Fruit fly (Drosophila melanogaster): Measurements from ENCODE around the gene Nup107.

The Nup107 gene

dm6 chr2L:10759624-10760023 lies 23.8 kb upstream of the Nup107 start (continued):
- TF ChIP-seq dsx (GFP tag; optimal IDR thresholded peaks at IDR 0.05; ENCODE audit: poor library complexity, severe bottlenecking) (peak; percentile 11), lz (GFP tag; optimal IDR thresholded peaks at IDR 0.05) (peak; percentile 49), topi (GFP tag; optimal IDR thresholded peaks at IDR 0.05) (peak; percentile 45), CG1621 (tag; optimal IDR thresholded peaks at IDR 0.05) (peak; percentile 32), CG16779 (tag; optimal IDR thresholded peaks at IDR 0.05) (no peak), CG31627 (GFP tag; optimal IDR thresholded peaks at IDR 0.05) (peak; percentile 51), CG8119 (GFP tag; IDR thresholded peaks at IDR 0.05) (no peak)

- peak; percentile 29 for TF ChIP-seq Eip78C (GFP tag)
- no peak for TF ChIP-seq Hr38 (GFP tag; optimal IDR thresholded peaks at IDR 0.05)
- peak; percentile 33 for TF ChIP-seq dsx (GFP tag; optimal IDR thresholded peaks at IDR 0.05; ENCODE audit: poor library complexity, severe bottlenecking)
Measured at dm6 chr2L:10757038-10757685, 21.3 kb upstream of the Nup107 start.

dm6 chr2L:10756049-10756448 lies 20.2 kb upstream of the Nup107 start, which contains the start of gene CG17124:
Gene CG17124, minus strand, starts transcription at chr2L:10756325.
- TF ChIP-seq esn (GFP tag; optimal IDR thresholded peaks at IDR 0.05), result peak; percentile 37
- no peak for TF ChIP-seq cyc (GFP tag; optimal IDR thresholded peaks at IDR 0.05)
- TF ChIP-seq CG34406 (GFP tag; optimal IDR thresholded peaks at IDR 0.05), result no peak
- no peak for TF ChIP-seq CG10631 (GFP tag; optimal IDR thresholded peaks at IDR 0.05)
- TF ChIP-seq CG11762 (GFP tag; optimal IDR thresholded peaks at IDR 0.05; ENCODE audit: insufficient read depth), result no peak
- no peak for TF ChIP-seq CG31627 (GFP tag; optimal IDR thresholded peaks at IDR 0.05)
- no peak for TF ChIP-seq lz (GFP tag; optimal IDR thresholded peaks at IDR 0.05)
- peak; percentile 53 for TF ChIP-seq CG9139 (GFP tag; optimal IDR thresholded peaks at IDR 0.05)
- TF ChIP-seq CG15336 (GFP tag; IDR thresholded peaks at IDR 0.05), result 0 out of 2 replicates have a peak, but pooled peaks have one; percentile 32
- no peak for TF ChIP-seq OdsH (GFP tag; optimal IDR thresholded peaks at IDR 0.05)
- peak; percentile 91 for TF ChIP-seq fkh (GFP tag; optimal IDR thresholded peaks at IDR 0.05)
- no peak for TF ChIP-seq pdm3 (GFP tag; optimal IDR thresholded peaks at IDR 0.05)
- no peak for TF ChIP-seq Met (GFP tag; optimal IDR thresholded peaks at IDR 0.05)
- peak; percentile 64; the same call in 2 of the 3 replicates for TF ChIP-seq CG6163 (GFP tag; IDR thresholded peaks at IDR 0.05)
- no peak for TF ChIP-seq Eip93F (GFP tag; optimal IDR thresholded peaks at IDR 0.05)
- TF ChIP-seq CG6276 (GFP tag; optimal IDR thresholded peaks at IDR 0.05), result peak; percentile 29
- TF ChIP-seq eg (GFP tag; IDR thresholded peaks at IDR 0.05), result peak; percentile 74; the same call in 2 of the 3 replicates
- no peak for TF ChIP-seq Hr39 (GFP tag; optimal IDR thresholded peaks at IDR 0.05)
- peak; percentile 53; the same call in 2 of the 3 replicates for TF ChIP-seq CG8119 (GFP tag; IDR thresholded peaks at IDR 0.05)
- no peak for TF ChIP-seq CG4318 (GFP tag; optimal IDR thresholded peaks at IDR 0.05)
- peak; percentile 54 for TF ChIP-seq svp (GFP tag)
- TF ChIP-seq CG32006 (GFP tag; optimal IDR thresholded peaks at IDR 0.05), result no peak
- no peak for TF ChIP-seq CG6792 (GFP tag; optimal IDR thresholded peaks at IDR 0.05)
- peak; percentile 1 for TF ChIP-seq CG10669 (GFP tag; optimal IDR thresholded peaks at IDR 0.05)
- TF ChIP-seq topi (GFP tag; optimal IDR thresholded peaks at IDR 0.05), result no peak
- no peak for TF ChIP-seq Sox102F (GFP tag; optimal IDR thresholded peaks at IDR 0.05)
- peak; percentile 77 for TF ChIP-seq Eip78C (GFP tag)
- peak; percentile 61 for TF ChIP-seq net (GFP tag; optimal IDR thresholded peaks at IDR 0.05)
- no peak for TF ChIP-seq CG7368 (GFP tag; optimal IDR thresholded peaks at IDR 0.05)
- no peak for TF ChIP-seq Lpt (GFP tag; optimal IDR thresholded peaks at IDR 0.05)
- TF ChIP-seq CG8632 (GFP tag; optimal IDR thresholded peaks at IDR 0.05), result no peak
- TF ChIP-seq Sox14 (GFP tag; optimal IDR thresholded peaks at IDR 0.05), result peak; percentile 17
- TF ChIP-seq CG16779 (tag; optimal IDR thresholded peaks at IDR 0.05), result peak; percentile 57
- peak; percentile 87 for TF ChIP-seq CG1621 (tag; optimal IDR thresholded peaks at IDR 0.05)
- no peak for TF ChIP-seq acj6 (GFP tag; optimal IDR thresholded peaks at IDR 0.05)
- 0 out of 2 replicates have a peak, but pooled peaks have one; percentile 11 for TF ChIP-seq Gug (GFP tag; IDR thresholded peaks at IDR 0.05)
- no peak for TF ChIP-seq fd59A (GFP tag; optimal IDR thresholded peaks at IDR 0.05)
- no peak for TF ChIP-seq Hr38 (GFP tag; optimal IDR thresholded peaks at IDR 0.05)
- TF ChIP-seq achi (GFP tag; optimal IDR thresholded peaks at IDR 0.05), result peak; percentile 27
- TF ChIP-seq Blimp-1 (GFP tag; optimal IDR thresholded peaks at IDR 0.05), result no peak
- TF ChIP-seq Ets96B (tag; optimal IDR thresholded peaks at IDR 0.05), result peak; percentile 6
- TF ChIP-seq CG6854 (GFP tag; optimal IDR thresholded peaks at IDR 0.05), result peak; percentile 48
- peak; percentile 66 for TF ChIP-seq dsx (GFP tag; optimal IDR thresholded peaks at IDR 0.05; ENCODE audit: poor library complexity, severe bottlenecking)
- peak; percentile 21 for TF ChIP-seq Eip75B (GFP tag; optimal IDR thresholded peaks at IDR 0.05)
- no peak for TF ChIP-seq CG11294 (GFP tag; IDR thresholded peaks at IDR 0.05)
